Fruit fly (Drosophila melanogaster) whole organism, embryonic: ENCODE data around the gene CG46308.

Experiments
- BEAF-32 ChIP-seq: fragments of 200-800 bp; sonication (Bioruptor generic); optimal IDR thresholded peaks from 3 replicates; lab custom pipeline; 2017; ENCODE audit warnings: missing biosample characterization, missing genetic modification characterization, mild to moderate bottlenecking, moderate library complexity, missing genetic modification reagents
- CG10366 ChIP-seq: fragments of 200-800 bp; sonication (Bioruptor generic); IDR thresholded peaks from 2 replicates; pipeline ENCODE4 v1.3.6; 2022; ENCODE audit warnings: missing biosample characterization, missing genetic modification characterization
- CG10565 ChIP-seq: fragments of 200-800 bp; sonication (Bioruptor generic); optimal IDR thresholded peaks from 3 replicates; lab custom pipeline; 2016; ENCODE audit warnings: missing biosample characterization, mild to moderate bottlenecking, missing genetic modification characterization
- CG13624 ChIP-seq: fragments of 200-800 bp; sonication (Bioruptor generic); optimal IDR thresholded peaks from 2 replicates; lab custom pipeline; 2016; ENCODE audit warnings: missing biosample characterization, missing genetic modification characterization
- CG15269 ChIP-seq: fragments of 200-800 bp; sonication (Bioruptor generic); optimal IDR thresholded peaks from 2 replicates; lab custom pipeline; 2018; ENCODE audit warnings: missing biosample characterization, mild to moderate bottlenecking, missing genetic modification characterization, moderate library complexity
- CG1602 ChIP-seq: fragments of 200-800 bp; sonication (Bioruptor generic); optimal IDR thresholded peaks from 3 replicates; lab custom pipeline; 2016; ENCODE audit warnings: missing biosample characterization, missing genetic modification characterization
- CG16813 ChIP-seq: fragments of 200-800 bp; sonication (Bioruptor generic); IDR thresholded peaks from 3 replicates; pipeline ENCODE4 v1.3.6; 2022; ENCODE audit warnings: missing biosample characterization, missing genetic modification characterization; ENCODE audit not compliant: partially characterized antibody
- CG17568 ChIP-seq: fragments of 200-800 bp; sonication (Bioruptor generic); optimal IDR thresholded peaks from 2 replicates; lab custom pipeline; 2018; ENCODE audit warnings: missing biosample characterization, mild to moderate bottlenecking, missing genetic modification characterization, moderate library complexity
- CG18764 ChIP-seq: fragments of 200-800 bp; sonication (Bioruptor generic); optimal IDR thresholded peaks from 3 replicates; lab custom pipeline; 2016; ENCODE audit warnings: missing biosample characterization, missing genetic modification characterization
- CG2202 ChIP-seq: fragments of 200-800 bp; sonication (Bioruptor generic); optimal IDR thresholded peaks from 2 replicates; lab custom pipeline; 2018; ENCODE audit warnings: missing biosample characterization, mild to moderate bottlenecking, missing genetic modification characterization
- CG3407 ChIP-seq: fragments of 200-800 bp; sonication (Bioruptor generic); optimal IDR thresholded peaks from 2 replicates; lab custom pipeline; 2018; ENCODE audit warnings: missing biosample characterization, mild to moderate bottlenecking, missing genetic modification characterization
- CG34376 ChIP-seq: fragments of 200-800 bp; sonication (Bioruptor generic); optimal IDR thresholded peaks from 2 replicates; lab custom pipeline; 2018; ENCODE audit warnings: missing biosample characterization, mild to moderate bottlenecking, missing genetic modification characterization
- CG6791 ChIP-seq: fragments of 200-800 bp; sonication (Bioruptor generic); IDR thresholded peaks from 3 replicates; pipeline ENCODE4 v1.3.6; 2022; ENCODE audit warnings: missing biosample characterization, missing genetic modification characterization; ENCODE audit not compliant: partially characterized antibody
- CG7271 ChIP-seq: fragments of 200-800 bp; sonication (Bioruptor generic); optimal IDR thresholded peaks from 2 replicates; lab custom pipeline; 2018; ENCODE audit warnings: missing biosample characterization, mild to moderate bottlenecking, missing genetic modification characterization, moderate library complexity
- CG7963 ChIP-seq: fragments of 200-800 bp; sonication (Bioruptor generic); IDR thresholded peaks from 3 replicates; pipeline ENCODE4 v1.3.6; 2022; ENCODE audit warnings: missing biosample characterization, missing genetic modification characterization; ENCODE audit not compliant: partially characterized antibody
- CG9609 ChIP-seq: fragments of 200-800 bp; sonication (Bioruptor generic); optimal IDR thresholded peaks from 3 replicates; lab custom pipeline; 2016; ENCODE audit warnings: missing biosample characterization, missing genetic modification characterization
- CG9932 ChIP-seq: fragments of 200-800 bp; sonication (Bioruptor generic); IDR thresholded peaks from 2 replicates; pipeline ENCODE4 v1.3.6; 2022; ENCODE audit warnings: missing biosample characterization, missing genetic modification characterization
- CHES-1-like ChIP-seq: fragments of 200-800 bp; sonication (Bioruptor generic); optimal IDR thresholded peaks from 2 replicates; lab custom pipeline; 2016; ENCODE audit warnings: missing biosample characterization, missing genetic modification characterization
- CkIIα-i1 ChIP-seq: fragments of 200-800 bp; sonication (Bioruptor generic); IDR thresholded peaks from 2 replicates; pipeline ENCODE4 v1.3.6; 2022; ENCODE audit warnings: missing biosample characterization, missing genetic modification characterization
- CoRest ChIP-seq: fragments of 200-800 bp; sonication (Bioruptor generic); optimal IDR thresholded peaks from 3 replicates; lab custom pipeline; 2018; ENCODE audit warnings: missing biosample characterization, mild to moderate bottlenecking, missing genetic modification characterization, moderate library complexity
- Dfd ChIP-seq, 2 experiments: fragments of >200 bp; optimal IDR thresholded peaks; 2 replicates each; lab custom pipeline; 2017; ENCODE audit warnings: missing biosample characterization in 2 of 2, missing genetic modification characterization in 2 of 2
- HLHmδ ChIP-seq: fragments of 200-800 bp; sonication (Bioruptor generic); optimal IDR thresholded peaks from 2 replicates; lab custom pipeline; 2018; ENCODE audit warnings: missing biosample characterization, mild to moderate bottlenecking, missing genetic modification characterization, moderate library complexity
- Hmr ChIP-seq: fragments of 200-800 bp; sonication (Bioruptor generic); optimal IDR thresholded peaks from 3 replicates; lab custom pipeline; 2017; ENCODE audit warnings: mild to moderate bottlenecking, missing biosample characterization, missing genetic modification reagents, missing genetic modification characterization
- Hr78 ChIP-seq, 2 experiments: fragments of 200-800 bp in 1 of 2; fragments of >200 bp in 1 of 2; sonication (Bioruptor generic) in 1 of 2; optimal IDR thresholded peaks; 2 replicates each; lab custom pipeline; 2017 to 2019; ENCODE audit warnings: missing biosample characterization in 2 of 2, missing genetic modification characterization in 2 of 2, mild to moderate bottlenecking in 1 of 2, moderate library complexity in 1 of 2
- Mad ChIP-seq: fragments of 200-800 bp; sonication (Bioruptor generic); optimal IDR thresholded peaks from 2 replicates; lab custom pipeline; 2016; ENCODE audit warnings: missing biosample characterization, missing genetic modification characterization
- Meics ChIP-seq: fragments of 200-800 bp; sonication (Bioruptor generic); optimal IDR thresholded peaks from 2 replicates; lab custom pipeline; 2017; ENCODE audit warnings: missing biosample characterization, mild to moderate bottlenecking, missing genetic modification characterization
- Optix ChIP-seq: fragments of 200-800 bp; sonication (Bioruptor generic); IDR thresholded peaks from 3 replicates; pipeline ENCODE4 v1.3.6; 2022; ENCODE audit warnings: missing biosample characterization, missing genetic modification characterization
- Ptx1 ChIP-seq: fragments of 200-800 bp; sonication (Bioruptor generic); IDR thresholded peaks from 2 replicates; pipeline ENCODE4 v1.3.6; 2022; ENCODE audit warnings: missing biosample characterization, missing genetic modification characterization
- Ravus ChIP-seq: fragments of 200-800 bp; sonication (Bioruptor generic); IDR thresholded peaks from 2 replicates; pipeline ENCODE4 v1.3.6; 2022; ENCODE audit warnings: missing biosample characterization, missing genetic modification characterization
- ap ChIP-seq: fragments of 200-800 bp; sonication (Bioruptor generic); IDR thresholded peaks from 2 replicates; pipeline ENCODE4 v1.3.6; 2022; ENCODE audit warnings: missing biosample characterization, missing genetic modification characterization
- ase ChIP-seq: fragments of 200-800 bp; sonication (Bioruptor generic); IDR thresholded peaks from 3 replicates; pipeline ENCODE4 v1.3.6; 2022; ENCODE audit warnings: missing biosample characterization, missing genetic modification characterization
- btn ChIP-seq: fragments of 200-800 bp; sonication (Bioruptor generic); optimal IDR thresholded peaks from 2 replicates; lab custom pipeline; 2016; ENCODE audit warnings: missing biosample characterization, missing genetic modification characterization
- caup ChIP-seq: fragments of 200-800 bp; sonication (Bioruptor generic); optimal IDR thresholded peaks from 3 replicates; lab custom pipeline; 2017; ENCODE audit warnings: missing biosample characterization, mild to moderate bottlenecking, missing genetic modification characterization, moderate library complexity; ENCODE audit not compliant: severe bottlenecking
- corto ChIP-seq: fragments of 200-800 bp; sonication (Bioruptor generic); optimal IDR thresholded peaks from 2 replicates; lab custom pipeline; 2016; ENCODE audit warnings: missing biosample characterization, mild to moderate bottlenecking, missing genetic modification characterization, moderate library complexity
- ftz-f1 ChIP-seq: fragments of 200-800 bp; sonication (Bioruptor generic); optimal IDR thresholded peaks from 2 replicates; lab custom pipeline; 2016; ENCODE audit warnings: missing biosample characterization, missing genetic modification characterization
- gfzf ChIP-seq: fragments of 200-800 bp; sonication (Bioruptor generic); optimal IDR thresholded peaks from 2 replicates; lab custom pipeline; 2016; ENCODE audit warnings: missing biosample characterization, mild to moderate bottlenecking, missing genetic modification characterization, moderate library complexity
- gro ChIP-seq: fragments of 200-800 bp; sonication (Bioruptor generic); optimal IDR thresholded peaks from 2 replicates; lab custom pipeline; 2016; ENCODE audit warnings: missing biosample characterization, missing genetic modification characterization
- gt ChIP-seq: fragments of 200-800 bp; sonication (Bioruptor generic); IDR thresholded peaks from 2 replicates; pipeline ENCODE4 v1.3.6; 2022; ENCODE audit warnings: missing biosample characterization, missing genetic modification characterization
- hb ChIP-seq: fragments of 200-800 bp; sonication (Bioruptor generic); IDR thresholded peaks from 3 replicates; pipeline ENCODE4 v1.3.6; 2022; ENCODE audit warnings: missing biosample characterization, missing genetic modification characterization; ENCODE audit not compliant: partially characterized antibody
- hbn ChIP-seq: fragments of 200-800 bp; sonication (Bioruptor generic); IDR thresholded peaks from 2 replicates; pipeline ENCODE4 v1.3.6; 2022; ENCODE audit warnings: missing biosample characterization, missing genetic modification characterization; ENCODE audit not compliant: partially characterized antibody
- kni ChIP-seq: fragments of 200-800 bp; sonication (Bioruptor generic); optimal IDR thresholded peaks from 3 replicates; lab custom pipeline; 2017; ENCODE audit warnings: mild to moderate bottlenecking, missing biosample characterization, missing genetic modification reagents, missing genetic modification characterization
- knrl ChIP-seq: fragments of 200-800 bp; sonication (Bioruptor generic); IDR thresholded peaks from 3 replicates; pipeline ENCODE4 v1.3.6; 2022; ENCODE audit warnings: missing biosample characterization, missing genetic modification characterization; ENCODE audit not compliant: partially characterized antibody
- phol ChIP-seq: fragments of 200-800 bp; sonication (Bioruptor generic); optimal IDR thresholded peaks from 3 replicates; lab custom pipeline; 2018; ENCODE audit warnings: missing biosample characterization, mild to moderate bottlenecking, missing genetic modification characterization, moderate library complexity
- pnt ChIP-seq: fragments of 200-800 bp; sonication (Bioruptor generic); optimal IDR thresholded peaks from 3 replicates; lab custom pipeline; 2016; ENCODE audit warnings: missing biosample characterization, missing genetic modification characterization
- psq ChIP-seq: fragments of 200-800 bp; sonication (Bioruptor generic); optimal IDR thresholded peaks from 2 replicates; lab custom pipeline; 2017; ENCODE audit warnings: missing biosample characterization, missing genetic modification characterization
- rib ChIP-seq: fragments of 200-800 bp; sonication (Bioruptor generic); IDR thresholded peaks from 2 replicates; pipeline ENCODE4 v1.3.6; 2022; ENCODE audit warnings: missing biosample characterization, missing genetic modification characterization
- sisA ChIP-seq: fragments of 200-800 bp; sonication (Bioruptor generic); IDR thresholded peaks from 2 replicates; pipeline ENCODE4 v1.3.6; 2022; ENCODE audit warnings: missing biosample characterization, missing genetic modification characterization
- sr ChIP-seq: fragments of 200-800 bp; sonication (Bioruptor generic); IDR thresholded peaks from 3 replicates; pipeline ENCODE4 v1.3.6; 2022; ENCODE audit warnings: missing biosample characterization, missing genetic modification characterization

Gene CG46308

dm6 chr2L:13513331-13514261 lies 52.0 kb downstream of the CG46308 start (continued):
- TF ChIP-seq Optix (GFP tag; lab: Robert Waterston, UW) = peak; percentile 60; the same call in 2 of the 3 replicates
- TF ChIP-seq CG10565 (GFP tag; lab: Kevin White, UChicago) = no peak
- peak; percentile 35 for TF ChIP-seq CG17568
- peak; percentile 37 for TF ChIP-seq kni (GFP tag; lab: Kevin White, UChicago)
- TF ChIP-seq Ravus = no peak; the same call in 1 of the 2 replicates
- peak; percentile 70 for TF ChIP-seq Ptx1 (GFP tag; lab: Robert Waterston, UW)
- peak; percentile 72 for TF ChIP-seq gro (GFP tag; lab: Kevin White, UChicago)
- TF ChIP-seq CG16813 (GFP tag; lab: Robert Waterston, UW) = no peak
- no peak for TF ChIP-seq corto (GFP tag; lab: Kevin White, UChicago)
- TF ChIP-seq CG34376 (GFP tag; lab: Kevin White, UChicago) = peak; percentile 12
- no peak for TF ChIP-seq ftz-f1 (GFP tag; lab: Kevin White, UChicago)
- TF ChIP-seq CG9609 (GFP tag; lab: Kevin White, UChicago) = peak; percentile 54
- TF ChIP-seq CG3407 = no peak
- TF ChIP-seq Hmr (GFP tag; lab: Kevin White, UChicago) = peak; percentile 47
- TF ChIP-seq phol (tag; lab: Kevin White, UChicago) = peak; percentile 51
- peak; percentile 45 for TF ChIP-seq rib (GFP tag; lab: Robert Waterston, UW)
- no peak for TF ChIP-seq btn (GFP tag; lab: Kevin White, UChicago)
- TF ChIP-seq Dfd (GFP tag; optimal IDR thresholded peaks at IDR 0.05; lab: Kevin White, UChicago) = no peak
- no peak for TF ChIP-seq knrl
- TF ChIP-seq gt (GFP tag; lab: Robert Waterston, UW) = no peak
- TF ChIP-seq gfzf (GFP tag; lab: Kevin White, UChicago) = no peak
- TF ChIP-seq ap (GFP tag; lab: Robert Waterston, UW) = peak; percentile 64
- TF ChIP-seq CG15269 (tag; lab: Kevin White, UChicago) = peak; percentile 43
- TF ChIP-seq CG10366 (GFP tag; lab: Robert Waterston, UW) = peak; percentile 66
- TF ChIP-seq sisA = peak; percentile 68
- TF ChIP-seq CG1602 (GFP tag; lab: Kevin White, UChicago) = peak; percentile 44
- no peak for TF ChIP-seq BEAF-32
- no peak for TF ChIP-seq CG7963 (GFP tag; lab: Robert Waterston, UW)
- TF ChIP-seq Mad (GFP tag; lab: Kevin White, UChicago) = peak; percentile 40
- no peak for TF ChIP-seq hb (GFP tag; lab: Robert Waterston, UW)
- TF ChIP-seq pnt (GFP tag; lab: Kevin White, UChicago) = peak; percentile 58
- TF ChIP-seq CkIIα-i1 (GFP tag; lab: Robert Waterston, UW) = no peak
- TF ChIP-seq CHES-1-like (GFP tag; lab: Kevin White, UChicago) = peak; percentile 56
- peak; percentile 30 for TF ChIP-seq caup
- no peak for TF ChIP-seq sr (GFP tag; lab: Robert Waterston, UW)
- peak; percentile 35 for TF ChIP-seq psq (GFP tag; lab: Kevin White, UChicago)
- TF ChIP-seq Meics (GFP tag; lab: Kevin White, UChicago) = peak; percentile 58
- peak; percentile 29 for TF ChIP-seq CG18764 (GFP tag; lab: Kevin White, UChicago)
- peak; percentile 85 for TF ChIP-seq CG9932 (GFP tag; lab: Robert Waterston, UW)
- no peak for TF ChIP-seq Hr78 (GFP tag; optimal IDR thresholded peaks at IDR 0.05; lab: Kevin White, UChicago)
- no peak for TF ChIP-seq CG6791 (GFP tag; lab: Robert Waterston, UW)
- no peak for TF ChIP-seq CG7271
- peak; percentile 72 for TF ChIP-seq ase (GFP tag; lab: Robert Waterston, UW)
- TF ChIP-seq hbn (GFP tag; lab: Robert Waterston, UW) = no peak
- no peak for TF ChIP-seq CG2202 (tag; lab: Kevin White, UChicago)
- TF ChIP-seq HLHmδ = peak; percentile 86
- TF ChIP-seq CG13624 = peak; percentile 62
- TF ChIP-seq CoRest (tag; lab: Kevin White, UChicago) = peak; percentile 66
